Fruit fly (Drosophila melanogaster) whole organism, embryonic: ENCODE measurements around the gene ab.

ENCODE experiments used
- Aef1 ChIP-seq: fragments of 200-800 bp; sonication (Bioruptor generic); IDR thresholded peaks from 3 replicates; pipeline ENCODE4 v1.3.6; 2022; ENCODE audit warnings: missing biosample characterization, missing genetic modification characterization
- Antp ChIP-seq: fragments of 200-800 bp; sonication (Bioruptor generic); optimal IDR thresholded peaks from 3 replicates; lab custom pipeline; 2016; ENCODE audit warnings: missing biosample characterization, missing genetic modification characterization
- B-H1 ChIP-seq: fragments of 200-800 bp; sonication (Bioruptor generic); IDR thresholded peaks from 3 replicates; pipeline ENCODE4 v1.3.6; 2022; ENCODE audit warnings: missing biosample characterization, missing genetic modification characterization
- CG10209 ChIP-seq: fragments of 200-800 bp; sonication (Bioruptor generic); optimal IDR thresholded peaks from 3 replicates; lab custom pipeline; 2017; ENCODE audit warnings: missing biosample characterization, mild to moderate bottlenecking, missing genetic modification characterization, missing genetic modification reagents
- CG10267 ChIP-seq: fragments of 200-800 bp; sonication (Bioruptor generic); optimal IDR thresholded peaks from 2 replicates; lab custom pipeline; 2018; ENCODE audit warnings: missing biosample characterization, mild to moderate bottlenecking, missing genetic modification characterization, moderate library complexity
- CG10321 ChIP-seq: fragments of 200-800 bp; sonication (Bioruptor generic); IDR thresholded peaks from 2 replicates; pipeline ENCODE4 v1.3.6; 2022; ENCODE audit warnings: missing biosample characterization, missing genetic modification characterization
- CG13287 ChIP-seq: fragments of 200-800 bp; sonication (Bioruptor generic); IDR thresholded peaks from 2 replicates; pipeline ENCODE4 v1.3.6; 2022; ENCODE audit warnings: missing biosample characterization, missing genetic modification characterization; ENCODE audit not compliant: partially characterized antibody
- CG15696 ChIP-seq: fragments of 200-800 bp; sonication (Bioruptor generic); optimal IDR thresholded peaks from 2 replicates; lab custom pipeline; 2019; ENCODE audit warnings: missing biosample characterization, mild to moderate bottlenecking, missing genetic modification characterization, moderate library complexity
- CG1603 ChIP-seq: fragments of 200-800 bp; sonication (Bioruptor generic); optimal IDR thresholded peaks from 2 replicates; lab custom pipeline; 2019; ENCODE audit warnings: missing biosample characterization, mild to moderate bottlenecking, missing genetic modification characterization, moderate library complexity
- CG16813 ChIP-seq: fragments of 200-800 bp; sonication (Bioruptor generic); IDR thresholded peaks from 3 replicates; pipeline ENCODE4 v1.3.6; 2022; ENCODE audit warnings: missing biosample characterization, missing genetic modification characterization; ENCODE audit not compliant: partially characterized antibody
- CG17186 ChIP-seq: fragments of 200-800 bp; sonication (Bioruptor generic); optimal IDR thresholded peaks from 3 replicates; lab custom pipeline; 2017; ENCODE audit warnings: missing biosample characterization, missing genetic modification reagents, missing genetic modification characterization
- CG17385 ChIP-seq: fragments of 200-800 bp; sonication (Bioruptor generic); optimal IDR thresholded peaks from 3 replicates; lab custom pipeline; 2018; ENCODE audit warnings: missing biosample characterization, mild to moderate bottlenecking, missing genetic modification characterization
- CG2116 ChIP-seq: fragments of 200-800 bp; sonication (Bioruptor generic); optimal IDR thresholded peaks from 3 replicates; lab custom pipeline; 2018; ENCODE audit warnings: missing biosample characterization, mild to moderate bottlenecking, missing genetic modification characterization
- CG30403 ChIP-seq: fragments of 200-800 bp; sonication (Bioruptor generic); optimal IDR thresholded peaks from 3 replicates; lab custom pipeline; 2016; ENCODE audit warnings: missing biosample characterization, missing genetic modification characterization
- CG3847 ChIP-seq: fragments of 200-800 bp; sonication (Bioruptor generic); IDR thresholded peaks from 2 replicates; pipeline ENCODE4 v1.3.6; 2022; ENCODE audit warnings: missing biosample characterization, missing genetic modification characterization
- CG3995 ChIP-seq: fragments of 200-800 bp; sonication (Bioruptor generic); optimal IDR thresholded peaks from 3 replicates; lab custom pipeline; 2016; ENCODE audit warnings: missing biosample characterization, missing genetic modification characterization
- CG6765 ChIP-seq: fragments of 200-800 bp; sonication (Bioruptor generic); optimal IDR thresholded peaks from 3 replicates; lab custom pipeline; 2017; ENCODE audit warnings: missing biosample characterization, mild to moderate bottlenecking, missing genetic modification characterization
- CG6791 ChIP-seq: fragments of 200-800 bp; sonication (Bioruptor generic); IDR thresholded peaks from 3 replicates; pipeline ENCODE4 v1.3.6; 2022; ENCODE audit warnings: missing biosample characterization, missing genetic modification characterization; ENCODE audit not compliant: partially characterized antibody
- CG7839 ChIP-seq: fragments of 200-800 bp; sonication (Bioruptor generic); optimal IDR thresholded peaks from 3 replicates; lab custom pipeline; 2018; ENCODE audit warnings: missing biosample characterization, mild to moderate bottlenecking, missing genetic modification characterization, moderate library complexity
- CG9876 ChIP-seq: fragments of 200-800 bp; sonication (Bioruptor generic); optimal IDR thresholded peaks from 2 replicates; lab custom pipeline; 2016; ENCODE audit warnings: missing biosample characterization, missing genetic modification characterization
- D19B ChIP-seq: fragments of 200-800 bp; sonication (Bioruptor generic); optimal IDR thresholded peaks from 2 replicates; lab custom pipeline; 2017; ENCODE audit warnings: missing biosample characterization, mild to moderate bottlenecking, missing genetic modification characterization
- Dbx ChIP-seq: fragments of 200-800 bp; sonication (Bioruptor generic); IDR thresholded peaks from 3 replicates; pipeline ENCODE4 v1.3.6; 2022; ENCODE audit warnings: missing biosample characterization, missing genetic modification characterization
- Dp ChIP-seq: fragments of 200-800 bp; sonication (Bioruptor generic); optimal IDR thresholded peaks from 2 replicates; lab custom pipeline; 2018; ENCODE audit warnings: missing biosample characterization, mild to moderate bottlenecking, missing genetic modification characterization, moderate library complexity
- Ets65A ChIP-seq: fragments of 200-800 bp; sonication (Bioruptor generic); peaks from one replicate; lab custom pipeline; 2016; ENCODE audit warnings: missing biosample characterization, missing genetic modification characterization
- Hand ChIP-seq: fragments of 200-800 bp; sonication (Bioruptor generic); optimal IDR thresholded peaks from 2 replicates; lab custom pipeline; 2017; ENCODE audit warnings: mild to moderate bottlenecking, missing biosample characterization, missing genetic modification reagents, missing genetic modification characterization
- HmgD ChIP-seq: fragments of 200-800 bp; sonication (Bioruptor generic); optimal IDR thresholded peaks from 3 replicates; lab custom pipeline; 2016; ENCODE audit warnings: missing biosample characterization, missing genetic modification characterization
- Meics ChIP-seq: fragments of 200-800 bp; sonication (Bioruptor generic); optimal IDR thresholded peaks from 2 replicates; lab custom pipeline; 2017; ENCODE audit warnings: missing biosample characterization, mild to moderate bottlenecking, missing genetic modification characterization
- NFAT ChIP-seq: fragments of 200-800 bp; sonication (Bioruptor generic); IDR thresholded peaks from 2 replicates; pipeline ENCODE4 v1.3.6; 2022; ENCODE audit warnings: missing biosample characterization, missing genetic modification characterization
- Rx ChIP-seq: fragments of 200-800 bp; sonication (Bioruptor generic); IDR thresholded peaks from 2 replicates; pipeline ENCODE4 v1.3.6; 2022; ENCODE audit warnings: missing biosample characterization, missing genetic modification characterization
- Sry-δ ChIP-seq: fragments of 200-800 bp; sonication (Bioruptor generic); optimal IDR thresholded peaks from 2 replicates; lab custom pipeline; 2016; ENCODE audit warnings: missing biosample characterization, missing genetic modification characterization
- Stat92E ChIP-seq, 3 experiments: fragments of >200 bp in 2 of 3; fragments of 200-800 bp in 1 of 3; sonication (Bioruptor generic) in 1 of 3; optimal IDR thresholded peaks; 2 replicates each; lab custom pipeline; 2017 to 2019; ENCODE audit warnings: missing biosample characterization in 3 of 3, missing genetic modification characterization in 3 of 3, mild to moderate bottlenecking in 1 of 3, moderate library complexity in 1 of 3
- Tbp ChIP-seq: fragments of >200 bp; optimal IDR thresholded peaks from 2 replicates; lab custom pipeline; 2018; ENCODE audit warnings: missing biosample characterization, missing genetic modification characterization
- YL-1 ChIP-seq: fragments of 200-800 bp; sonication (Bioruptor generic); optimal IDR thresholded peaks from 3 replicates; lab custom pipeline; 2017; ENCODE audit warnings: missing biosample characterization, mild to moderate bottlenecking, missing genetic modification characterization
- bigmax ChIP-seq: fragments of 200-800 bp; sonication (Bioruptor generic); optimal IDR thresholded peaks from 2 replicates; lab custom pipeline; 2018; ENCODE audit warnings: missing biosample characterization, mild to moderate bottlenecking, missing genetic modification characterization
- br ChIP-seq: fragments of >200 bp; optimal IDR thresholded peaks from 2 replicates; lab custom pipeline; 2017
- crol ChIP-seq: fragments of 200-800 bp; sonication (Bioruptor generic); IDR thresholded peaks from 2 replicates; pipeline ENCODE4 v1.3.6; 2022; ENCODE audit warnings: missing biosample characterization, missing genetic modification characterization
- cwo ChIP-seq: fragments of 200-800 bp; sonication (Bioruptor generic); optimal IDR thresholded peaks from 3 replicates; lab custom pipeline; 2017; ENCODE audit warnings: missing biosample characterization, missing genetic modification characterization, mild to moderate bottlenecking, moderate library complexity, missing genetic modification reagents
- dm ChIP-seq: fragments of 200-800 bp; sonication (Bioruptor generic); optimal IDR thresholded peaks from 3 replicates; lab custom pipeline; 2016; ENCODE audit warnings: missing biosample characterization, missing genetic modification characterization
- dpn ChIP-seq, 2 experiments: fragments of 200-800 bp; sonication (Bioruptor generic); optimal IDR thresholded peaks; 3 replicates each; lab custom pipeline; 2016; ENCODE audit warnings: missing biosample characterization in 2 of 2, missing genetic modification characterization in 2 of 2
- jing ChIP-seq: fragments of 200-800 bp; sonication (Bioruptor generic); optimal IDR thresholded peaks from 2 replicates; lab custom pipeline; 2018; ENCODE audit warnings: missing biosample characterization, mild to moderate bottlenecking, missing genetic modification characterization
- lov ChIP-seq, 2 experiments: fragments of 200-800 bp in 1 of 2; fragments of >200 bp in 1 of 2; sonication (Bioruptor generic) in 1 of 2; IDR thresholded peaks in 1 of 2; optimal IDR thresholded peaks in 1 of 2; 2 replicates in 1 of 2; 3 replicates in 1 of 2; pipeline versions ENCODE4 v1.3.6 to Lab custom; 2017 to 2022; ENCODE audit warnings: missing biosample characterization in 1 of 2, missing genetic modification characterization in 1 of 2
- nerfin-2 ChIP-seq: fragments of 200-800 bp; sonication (Bioruptor generic); IDR thresholded peaks from 2 replicates; pipeline ENCODE4 v1.3.6; 2022; ENCODE audit warnings: missing biosample characterization, missing genetic modification characterization; ENCODE audit not compliant: partially characterized antibody
- pzg ChIP-seq: fragments of 200-800 bp; sonication (Bioruptor generic); optimal IDR thresholded peaks from 3 replicates; lab custom pipeline; 2018; ENCODE audit warnings: missing biosample characterization, mild to moderate bottlenecking, missing genetic modification characterization, moderate library complexity
- rib ChIP-seq: fragments of 200-800 bp; sonication (Bioruptor generic); IDR thresholded peaks from 2 replicates; pipeline ENCODE4 v1.3.6; 2022; ENCODE audit warnings: missing biosample characterization, missing genetic modification characterization
- slbo ChIP-seq: fragments of 200-800 bp; sonication (Bioruptor generic); IDR thresholded peaks from 2 replicates; pipeline ENCODE4 v1.3.6; 2022; ENCODE audit warnings: missing biosample characterization, missing genetic modification characterization
- ssp ChIP-seq: fragments of 200-800 bp; sonication (Bioruptor generic); IDR thresholded peaks from 2 replicates; pipeline ENCODE4 v1.3.6; 2022; ENCODE audit warnings: missing biosample characterization, missing genetic modification characterization
- vvl ChIP-seq: fragments of 200-800 bp; sonication (Bioruptor generic); IDR thresholded peaks from 2 replicates; pipeline ENCODE4 v1.3.6; 2022; ENCODE audit warnings: missing biosample characterization, missing genetic modification characterization
- zf30C ChIP-seq: fragments of 200-800 bp; sonication (Bioruptor generic); optimal IDR thresholded peaks from 3 replicates; lab custom pipeline; 2018; ENCODE audit warnings: missing biosample characterization, mild to moderate bottlenecking, missing genetic modification characterization

The ab gene

dm6 chr2L:11178334-11178733, 32.1 kb upstream of the ab start:
- TF ChIP-seq Tbp (GFP tag; lab: Kevin White, UChicago) (no peak), CG3847 (GFP tag; lab: Robert Waterston, UW) (0 out of 2 replicates have a peak, but pooled peaks have one; percentile 4), nerfin-2 (GFP tag; lab: Robert Waterston, UW) (0 out of 2 replicates have a peak, but pooled peaks have one; percentile 14), Rx (GFP tag; lab: Robert Waterston, UW) (no peak), CG30403 (no peak), lov (optimal IDR thresholded peaks at IDR 0.05; lab: Kevin White, UChicago) (no peak), lov (GFP tag; IDR thresholded peaks at IDR 0.05; lab: Robert Waterston, UW) (no peak)
- TF ChIP-seq, all 482 proteins: peak for 2

dm6 chr2L:11178826-11179391, 31.6 kb upstream of the ab start, which contains the start of gene Boh2:
TSS of gene Boh2 (plus strand) at chr2L:11179032.
- TF ChIP-seq vvl (GFP tag; lab: Robert Waterston, UW) (no peak), Meics (no peak), YL-1 (GFP tag; lab: Kevin White, UChicago) (peak; percentile 7), HmgD (no peak), CG16813 (GFP tag; lab: Robert Waterston, UW) (no peak), Sry-δ (GFP tag; lab: Kevin White, UChicago) (peak; percentile 32), Dbx (GFP tag; lab: Robert Waterston, UW) (no peak), B-H1 (no peak), CG3995 (GFP tag; lab: Kevin White, UChicago) (no peak), CG17186 (GFP tag; lab: Kevin White, UChicago) (peak; percentile 61), CG10267 (tag; lab: Kevin White, UChicago) (peak; percentile 34), br (lab: Kevin White, UChicago) (no peak), CG17385 (GFP tag; lab: Kevin White, UChicago) (no peak), CG7839 (no peak), crol (GFP tag; lab: Robert Waterston, UW) (no peak), CG15696 (tag; lab: Kevin White, UChicago) (no peak), rib (GFP tag; lab: Robert Waterston, UW) (no peak), Aef1 (GFP tag; lab: Robert Waterston, UW) (no peak), CG6791 (GFP tag; lab: Robert Waterston, UW) (no peak), CG13287 (GFP tag; lab: Robert Waterston, UW) (0 out of 2 replicates have a peak, but pooled peaks have one; percentile 20), cwo (GFP tag; lab: Kevin White, UChicago) (no peak), CG2116 (GFP tag; lab: Kevin White, UChicago) (peak; percentile 86), Antp (GFP tag; lab: Kevin White, UChicago) (no peak), NFAT (no peak), D19B (no peak), Ets65A (GFP tag; lab: Kevin White, UChicago) (peak; percentile 11), CG9876 (GFP tag; lab: Kevin White, UChicago) (no peak), Hand (GFP tag; lab: Kevin White, UChicago) (no peak), CG10321 (no peak), CG10209 (no peak), pzg (GFP tag; lab: Kevin White, UChicago) (peak; percentile 44), jing (GFP tag; lab: Kevin White, UChicago) (no peak), dpn (GFP tag; optimal IDR thresholded peaks at IDR 0.05; lab: Kevin White, UChicago) (no peak), ssp (GFP tag; lab: Robert Waterston, UW) (peak; percentile 34), CG6765 (GFP tag; lab: Kevin White, UChicago) (no peak), dm (no peak), slbo (GFP tag; lab: Robert Waterston, UW) (no peak; the same call in 1 of the 2 replicates), CG1603 (tag; lab: Kevin White, UChicago) (peak; percentile 26), Stat92E (GFP tag; optimal IDR thresholded peaks at IDR 0.05; lab: Kevin White, UChicago) (no peak), bigmax (GFP tag; lab: Kevin White, UChicago) (no peak), zf30C (GFP tag; lab: Kevin White, UChicago) (peak; percentile 28), Dp (GFP tag; lab: Kevin White, UChicago) (peak; percentile 90)
